Fruit fly (Drosophila melanogaster) whole organism, embryonic: Measurements from ENCODE around the gene CG33287.
A peak's percentile ranks its signal among the peaks of the same experiment; 100 is the strongest.

Experiments
- ATbp ChIP-seq: fragments of 200-800 bp; sonication (Bioruptor generic); optimal IDR thresholded peaks from 2 replicates; lab custom pipeline; 2017; ENCODE audit warnings: missing biosample characterization, mild to moderate bottlenecking, missing genetic modification characterization, missing genetic modification reagents
- Atf-2 ChIP-seq: fragments of 200-800 bp; sonication (Bioruptor generic); optimal IDR thresholded peaks from 2 replicates; lab custom pipeline; 2016; ENCODE audit warnings: missing biosample characterization, missing genetic modification characterization
- Bdp1 ChIP-seq: fragments of 200-800 bp; sonication (Bioruptor generic); optimal IDR thresholded peaks from 3 replicates; lab custom pipeline; 2016; ENCODE audit warnings: missing biosample characterization, missing genetic modification characterization
- Blimp-1 ChIP-seq: fragments of 200-800 bp; sonication (Bioruptor generic); optimal IDR thresholded peaks from 3 replicates; lab custom pipeline; 2018; ENCODE audit warnings: missing biosample characterization, missing genetic modification characterization, mild to moderate bottlenecking, moderate library complexity, missing genetic modification reagents
- CG10654 ChIP-seq: fragments of 200-800 bp; sonication (Bioruptor generic); optimal IDR thresholded peaks from 2 replicates; lab custom pipeline; 2016; ENCODE audit warnings: missing biosample characterization, missing genetic modification characterization
- CG11093 ChIP-seq: fragments of 200-800 bp; sonication (Bioruptor generic); IDR thresholded peaks from 3 replicates; pipeline ENCODE4 v1.3.6; 2022; ENCODE audit warnings: missing biosample characterization, missing genetic modification characterization
- CG12391 ChIP-seq: fragments of 200-800 bp; sonication (Bioruptor generic); optimal IDR thresholded peaks from 3 replicates; lab custom pipeline; 2018; ENCODE audit warnings: missing biosample characterization, mild to moderate bottlenecking, missing genetic modification characterization, moderate library complexity
- CG14014 ChIP-seq: fragments of 200-800 bp; sonication (Bioruptor generic); IDR thresholded peaks from 2 replicates; pipeline ENCODE4 v1.3.6; 2022; ENCODE audit warnings: missing biosample characterization, missing genetic modification characterization
- CG15073 ChIP-seq: fragments of 200-800 bp; sonication (Bioruptor generic); optimal IDR thresholded peaks from 2 replicates; lab custom pipeline; 2016; ENCODE audit warnings: missing biosample characterization, missing genetic modification characterization
- CG16863 ChIP-seq: fragments of 200-800 bp; sonication (Bioruptor generic); optimal IDR thresholded peaks from 3 replicates; lab custom pipeline; 2016; ENCODE audit warnings: missing biosample characterization, missing genetic modification characterization
- CG17328 ChIP-seq: fragments of 200-800 bp; sonication (Bioruptor generic); IDR thresholded peaks from 2 replicates; pipeline ENCODE4 v1.3.6; 2022; ENCODE audit warnings: missing biosample characterization, missing genetic modification characterization
- CG17385 ChIP-seq: fragments of 200-800 bp; sonication (Bioruptor generic); optimal IDR thresholded peaks from 3 replicates; lab custom pipeline; 2018; ENCODE audit warnings: missing biosample characterization, mild to moderate bottlenecking, missing genetic modification characterization
- CG18262 ChIP-seq: fragments of 200-800 bp; optimal IDR thresholded peaks from 3 replicates; lab custom pipeline; 2019; ENCODE audit warnings: missing biosample characterization, mild to moderate bottlenecking, missing genetic modification characterization, moderate library complexity
- CG2712 ChIP-seq: fragments of 200-800 bp; optimal IDR thresholded peaks from 3 replicates; lab custom pipeline; 2019; ENCODE audit warnings: missing biosample characterization, mild to moderate bottlenecking, missing genetic modification characterization, moderate library complexity
- CG34376 ChIP-seq: fragments of 200-800 bp; sonication (Bioruptor generic); optimal IDR thresholded peaks from 2 replicates; lab custom pipeline; 2018; ENCODE audit warnings: missing biosample characterization, mild to moderate bottlenecking, missing genetic modification characterization
- CG42726 ChIP-seq: fragments of 200-800 bp; sonication (Bioruptor generic); IDR thresholded peaks from 2 replicates; pipeline ENCODE4 v1.3.6; 2022; ENCODE audit warnings: missing biosample characterization, missing genetic modification characterization; ENCODE audit not compliant: partially characterized antibody
- CG4360 ChIP-seq: fragments of 200-800 bp; sonication (Bioruptor generic); IDR thresholded peaks from 2 replicates; pipeline ENCODE4 v1.3.6; 2022; ENCODE audit warnings: missing biosample characterization, missing genetic modification characterization
- CG4854 ChIP-seq: fragments of 200-800 bp; sonication (Bioruptor generic); optimal IDR thresholded peaks from 2 replicates; lab custom pipeline; 2016; ENCODE audit warnings: missing biosample characterization, missing genetic modification characterization, inconsistent platforms
- CG6272 ChIP-seq: fragments of 200-800 bp; sonication (Bioruptor generic); IDR thresholded peaks from 2 replicates; pipeline ENCODE4 v1.3.6; 2022; ENCODE audit warnings: missing biosample characterization, missing genetic modification characterization
- CG7556 ChIP-seq: fragments of 200-800 bp; sonication (Bioruptor generic); optimal IDR thresholded peaks from 2 replicates; lab custom pipeline; 2017; ENCODE audit warnings: missing biosample characterization, mild to moderate bottlenecking, missing genetic modification characterization
- CG7839 ChIP-seq: fragments of 200-800 bp; sonication (Bioruptor generic); optimal IDR thresholded peaks from 3 replicates; lab custom pipeline; 2018; ENCODE audit warnings: missing biosample characterization, mild to moderate bottlenecking, missing genetic modification characterization, moderate library complexity
- CG8359 ChIP-seq: fragments of 200-800 bp; sonication (Bioruptor generic); optimal IDR thresholded peaks from 2 replicates; lab custom pipeline; 2017; ENCODE audit warnings: missing biosample characterization, mild to moderate bottlenecking, missing genetic modification characterization, borderline replicate concordance
- CG8388 ChIP-seq: fragments of 200-800 bp; sonication (Bioruptor generic); optimal IDR thresholded peaks from 2 replicates; lab custom pipeline; 2019; ENCODE audit warnings: missing biosample characterization, mild to moderate bottlenecking, missing genetic modification characterization, moderate library complexity
- CG9727 ChIP-seq: fragments of 200-800 bp; sonication (Bioruptor generic); optimal IDR thresholded peaks from 3 replicates; lab custom pipeline; 2017; ENCODE audit warnings: missing biosample characterization, mild to moderate bottlenecking, missing genetic modification characterization
- ERR ChIP-seq: fragments of 200-800 bp; sonication (Bioruptor generic); optimal IDR thresholded peaks from 2 replicates; lab custom pipeline; 2016; ENCODE audit warnings: missing biosample characterization, missing genetic modification characterization
- HHEX ChIP-seq: fragments of 200-800 bp; sonication (Bioruptor generic); optimal IDR thresholded peaks from 3 replicates; lab custom pipeline; 2017; ENCODE audit warnings: missing biosample characterization, mild to moderate bottlenecking, missing genetic modification characterization, missing genetic modification reagents
- Hsf ChIP-seq: fragments of 200-800 bp; sonication (Bioruptor generic); optimal IDR thresholded peaks from 3 replicates; lab custom pipeline; 2016; ENCODE audit warnings: missing biosample characterization, missing genetic modification characterization
- Lpt ChIP-seq: fragments of >200 bp; optimal IDR thresholded peaks from 2 replicates; lab custom pipeline; 2018; ENCODE audit warnings: missing biosample characterization, missing genetic modification characterization
- Myb ChIP-seq: fragments of 200-800 bp; sonication (Bioruptor generic); optimal IDR thresholded peaks from 2 replicates; lab custom pipeline; 2016; ENCODE audit warnings: missing biosample characterization, missing genetic modification characterization
- Neu2 ChIP-seq: fragments of 200-800 bp; sonication (Bioruptor generic); optimal IDR thresholded peaks from 3 replicates; lab custom pipeline; 2016; ENCODE audit warnings: missing biosample characterization, missing genetic modification characterization, borderline replicate concordance
- Oli ChIP-seq: fragments of 200-800 bp; sonication (Bioruptor generic); optimal IDR thresholded peaks from 2 replicates; lab custom pipeline; 2018; ENCODE audit warnings: missing biosample characterization, mild to moderate bottlenecking, missing genetic modification characterization, moderate library complexity
- PHDP ChIP-seq: fragments of 200-800 bp; sonication (Bioruptor generic); optimal IDR thresholded peaks from 3 replicates; lab custom pipeline; 2018; ENCODE audit warnings: missing biosample characterization, mild to moderate bottlenecking, missing genetic modification characterization, moderate library complexity
- Xbp1 ChIP-seq: fragments of 200-800 bp; sonication (Bioruptor generic); optimal IDR thresholded peaks from 3 replicates; lab custom pipeline; 2016; ENCODE audit warnings: missing biosample characterization, mild to moderate bottlenecking, missing genetic modification characterization
- ase ChIP-seq: fragments of 200-800 bp; sonication (Bioruptor generic); IDR thresholded peaks from 3 replicates; pipeline ENCODE4 v1.3.6; 2022; ENCODE audit warnings: missing biosample characterization, missing genetic modification characterization
- az2 ChIP-seq: fragments of 200-800 bp; sonication (Bioruptor generic); optimal IDR thresholded peaks from 3 replicates; lab custom pipeline; 2016; ENCODE audit warnings: missing biosample characterization, missing genetic modification characterization
- caup ChIP-seq: fragments of 200-800 bp; sonication (Bioruptor generic); optimal IDR thresholded peaks from 3 replicates; lab custom pipeline; 2017; ENCODE audit warnings: missing biosample characterization, mild to moderate bottlenecking, missing genetic modification characterization, moderate library complexity; ENCODE audit not compliant: severe bottlenecking
- chn ChIP-seq: fragments of 200-800 bp; sonication (Bioruptor generic); optimal IDR thresholded peaks from 2 replicates; lab custom pipeline; 2016; ENCODE audit warnings: missing biosample characterization, missing genetic modification characterization
- hkb ChIP-seq, 2 experiments: fragments of 200-800 bp in 1 of 2; fragments of >200 bp in 1 of 2; sonication (Bioruptor generic) in 1 of 2; IDR thresholded peaks in 1 of 2; optimal IDR thresholded peaks in 1 of 2; 2 replicates each; pipeline versions ENCODE4 v1.3.6 to Lab custom; 2017 to 2022; ENCODE audit warnings: missing biosample characterization in 1 of 2, missing genetic modification characterization in 1 of 2
- kni ChIP-seq: fragments of 200-800 bp; sonication (Bioruptor generic); optimal IDR thresholded peaks from 3 replicates; lab custom pipeline; 2017; ENCODE audit warnings: mild to moderate bottlenecking, missing biosample characterization, missing genetic modification reagents, missing genetic modification characterization
- lilli ChIP-seq: fragments of 200-800 bp; sonication (Bioruptor generic); optimal IDR thresholded peaks from 3 replicates; lab custom pipeline; 2016; ENCODE audit warnings: missing biosample characterization, missing genetic modification characterization
- lmd ChIP-seq: fragments of 200-800 bp; sonication (Bioruptor generic); IDR thresholded peaks from 2 replicates; pipeline ENCODE4 v1.3.6; 2022; ENCODE audit warnings: missing biosample characterization, missing genetic modification characterization
- nerfin-2 ChIP-seq: fragments of 200-800 bp; sonication (Bioruptor generic); IDR thresholded peaks from 2 replicates; pipeline ENCODE4 v1.3.6; 2022; ENCODE audit warnings: missing biosample characterization, missing genetic modification characterization; ENCODE audit not compliant: partially characterized antibody
- nmo ChIP-seq: fragments of 200-800 bp; sonication (Bioruptor generic); optimal IDR thresholded peaks from 2 replicates; lab custom pipeline; 2018; ENCODE audit warnings: missing biosample characterization, mild to moderate bottlenecking, missing genetic modification characterization, moderate library complexity
- peb ChIP-seq: fragments of 200-800 bp; sonication (Bioruptor generic); IDR thresholded peaks from 2 replicates; pipeline ENCODE4 v1.3.6; 2022; ENCODE audit warnings: missing biosample characterization, missing genetic modification characterization
- phol ChIP-seq: fragments of 200-800 bp; sonication (Bioruptor generic); optimal IDR thresholded peaks from 3 replicates; lab custom pipeline; 2018; ENCODE audit warnings: missing biosample characterization, mild to moderate bottlenecking, missing genetic modification characterization, moderate library complexity
- prd ChIP-seq, 3 experiments: fragments of >200 bp in 2 of 3; fragments of 200-800 bp in 1 of 3; sonication (Bioruptor generic) in 1 of 3; optimal IDR thresholded peaks in 2 of 3; IDR thresholded peaks in 1 of 3; 2 replicates in 2 of 3; 3 replicates in 1 of 3; pipeline versions ENCODE4 v1.3.6 to Lab custom; 2017 to 2022; ENCODE audit warnings: missing biosample characterization in 1 of 3, missing genetic modification characterization in 1 of 3
- row ChIP-seq: fragments of 200-800 bp; sonication (Bioruptor generic); IDR thresholded peaks from 3 replicates; pipeline ENCODE4 v1.3.6; 2022; ENCODE audit warnings: missing biosample characterization, missing genetic modification characterization
- sens ChIP-seq: fragments of 200-800 bp; sonication (Bioruptor generic); peaks from one replicate; lab custom pipeline; 2016; ENCODE audit warnings: missing biosample characterization, missing genetic modification characterization
- sisA ChIP-seq: fragments of 200-800 bp; sonication (Bioruptor generic); IDR thresholded peaks from 2 replicates; pipeline ENCODE4 v1.3.6; 2022; ENCODE audit warnings: missing biosample characterization, missing genetic modification characterization

Gene CG33287

DNA sequence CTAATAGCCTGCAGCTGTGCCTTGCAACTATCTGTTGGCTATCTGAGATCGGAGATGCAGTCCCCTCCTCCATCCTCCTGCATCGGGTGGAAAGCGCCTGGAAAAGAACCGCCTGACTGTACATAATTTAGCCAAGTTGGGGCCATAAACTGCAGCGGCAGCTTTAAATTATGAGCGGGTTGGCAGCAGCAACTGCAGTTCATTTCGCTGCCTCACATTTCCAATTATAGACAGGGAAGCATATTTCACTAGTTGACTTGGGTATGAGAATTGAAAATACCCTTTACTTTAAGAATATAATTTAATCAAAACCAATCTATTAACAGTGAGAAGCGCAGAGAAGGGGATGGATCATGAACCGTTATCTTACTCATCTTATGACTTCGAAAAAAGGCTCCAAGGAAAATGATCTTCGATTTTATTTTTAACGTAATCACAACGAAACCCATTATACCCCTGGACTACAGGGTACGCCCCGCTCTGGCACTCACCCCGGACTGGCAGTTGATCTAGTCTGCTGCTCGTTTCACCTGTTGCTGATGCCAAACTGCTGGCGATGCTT lies 47.4 kb downstream of the CG33287 start (continued):
- TF ChIP-seq CG6272 (GFP tag; lab: Robert Waterston, UW): no peak
- peak; percentile 42 for TF ChIP-seq lilli (GFP tag; lab: Kevin White, UChicago)
- peak; percentile 39; the same call in 1 of the 2 replicates for TF ChIP-seq lmd (GFP tag; lab: Robert Waterston, UW)
- no peak for TF ChIP-seq CG17385 (GFP tag; lab: Kevin White, UChicago)
- TF ChIP-seq CG2712 (tag; lab: Kevin White, UChicago): peak; percentile 79
- 0 out of 2 replicates have a peak, but pooled peaks have one; percentile 40 for TF ChIP-seq peb (GFP tag; lab: Robert Waterston, UW)
- no peak; the same call in 1 of the 2 replicates for TF ChIP-seq CG17328 (GFP tag; lab: Robert Waterston, UW)
- peak; percentile 15 for TF ChIP-seq CG8359
- TF ChIP-seq CG11093 (GFP tag; lab: Robert Waterston, UW): no peak
- peak; percentile 60 for TF ChIP-seq Oli (tag; lab: Kevin White, UChicago)
- TF ChIP-seq CG10654 (GFP tag; lab: Kevin White, UChicago): peak; percentile 1
- peak; percentile 49 for TF ChIP-seq ATbp (GFP tag; lab: Kevin White, UChicago)
- TF ChIP-seq CG15073 (GFP tag; lab: Kevin White, UChicago): no peak
- peak; percentile 61 for TF ChIP-seq CG12391
- TF ChIP-seq Atf-2 (GFP tag; lab: Kevin White, UChicago): peak; percentile 23
- TF ChIP-seq row: peak; percentile 68
- TF ChIP-seq kni: no peak
- TF ChIP-seq Neu2: no peak
- peak; percentile 52 for TF ChIP-seq Hsf (GFP tag; lab: Kevin White, UChicago)
- no peak for TF ChIP-seq ase (GFP tag; lab: Robert Waterston, UW)
- no peak for TF ChIP-seq ERR (GFP tag; lab: Kevin White, UChicago)
- TF ChIP-seq CG8388: peak; percentile 55
- TF ChIP-seq PHDP: peak; percentile 32
- TF ChIP-seq CG42726 (GFP tag; lab: Robert Waterston, UW): no peak
- peak; percentile 54 for TF ChIP-seq CG7839 (tag; lab: Kevin White, UChicago)
- TF ChIP-seq HHEX (GFP tag; lab: Kevin White, UChicago): peak; percentile 8
- no peak for TF ChIP-seq caup
- TF ChIP-seq hkb (optimal IDR thresholded peaks at IDR 0.05; lab: Kevin White, UChicago): no peak
- TF ChIP-seq hkb (GFP tag; IDR thresholded peaks at IDR 0.05; lab: Robert Waterston, UW): no peak
- TF ChIP-seq Lpt (GFP tag; lab: Kevin White, UChicago): no peak
- no peak for TF ChIP-seq CG14014 (GFP tag; lab: Robert Waterston, UW)
- peak; percentile 69 for TF ChIP-seq Blimp-1 (GFP tag; lab: Kevin White, UChicago)
- TF ChIP-seq az2 (GFP tag; lab: Kevin White, UChicago): peak; percentile 60
- TF ChIP-seq nmo: peak; percentile 70
- TF ChIP-seq nerfin-2 (GFP tag; lab: Robert Waterston, UW): no peak
- no peak for TF ChIP-seq sisA
- TF ChIP-seq CG9727: peak; percentile 70
- peak; percentile 51 for TF ChIP-seq Xbp1 (GFP tag; lab: Kevin White, UChicago)
- no peak for TF ChIP-seq CG4360
- peak; percentile 54 for TF ChIP-seq chn (GFP tag; lab: Kevin White, UChicago)
- no peak for TF ChIP-seq prd (optimal IDR thresholded peaks at IDR 0.05; lab: Kevin White, UChicago)
- TF ChIP-seq prd (GFP tag; IDR thresholded peaks at IDR 0.05; lab: Robert Waterston, UW): peak; percentile 78
- TF ChIP-seq CG34376 (GFP tag; lab: Kevin White, UChicago): no peak
- no peak for TF ChIP-seq Bdp1
- peak; percentile 93 for TF ChIP-seq sens
- TF ChIP-seq phol (tag; lab: Kevin White, UChicago): peak; percentile 63
- peak; percentile 21 for TF ChIP-seq CG7556
- TF ChIP-seq CG18262: peak; percentile 67
- no peak for TF ChIP-seq CG4854 (GFP tag; lab: Kevin White, UChicago)
- peak; percentile 5 for TF ChIP-seq Myb (GFP tag; lab: Kevin White, UChicago)
- TF ChIP-seq CG16863 (GFP tag; lab: Kevin White, UChicago): peak; percentile 6
